Fruit fly (Drosophila melanogaster): ENCODE results near the gene CG32755.

The CG32755 gene

DNA sequence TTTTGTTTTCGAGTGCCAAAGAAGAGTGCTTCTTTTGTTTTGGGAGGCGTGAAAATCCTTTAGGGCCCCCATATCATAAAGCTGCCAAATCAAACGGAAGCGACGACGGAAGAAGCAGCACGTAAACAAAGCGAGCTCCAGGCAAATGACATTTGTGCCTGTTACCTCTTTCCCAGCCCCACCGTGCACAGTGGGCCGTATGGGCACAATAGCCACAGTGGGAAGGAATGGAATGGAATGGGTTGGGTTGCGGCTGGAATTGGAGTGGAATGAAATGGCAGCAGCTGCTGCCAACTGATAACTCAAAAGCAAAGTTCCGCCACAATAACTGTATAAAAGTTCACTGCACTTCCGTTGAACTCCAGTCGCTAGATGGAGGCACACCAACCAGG, 20.6 kb downstream of the CG32755 start (continued):
- no peak for TF ChIP-seq sr (GFP tag; IDR thresholded peaks at IDR 0.05)
- peak; percentile 58 for TF ChIP-seq Ets65A (GFP tag)
- TF ChIP-seq zfh2 (GFP tag; optimal IDR thresholded peaks at IDR 0.05), result no peak
- no peak for TF ChIP-seq fd64A (GFP tag; optimal IDR thresholded peaks at IDR 0.05)
- TF ChIP-seq CG13424 (tag; optimal IDR thresholded peaks at IDR 0.05), result no peak
- TF ChIP-seq twi (tag; optimal IDR thresholded peaks at IDR 0.05), result no peak
- TF ChIP-seq CG2116 (GFP tag; optimal IDR thresholded peaks at IDR 0.05), result no peak
- no peak for TF ChIP-seq dati (GFP tag; IDR thresholded peaks at IDR 0.05)
- TF ChIP-seq esg (GFP tag; conservative IDR thresholded peaks at IDR 0.05), result no peak
- TF ChIP-seq zen2 (GFP tag; IDR thresholded peaks at IDR 0.05; ENCODE audit: partially characterized antibody), result 0 out of 3 replicates have a peak, but pooled peaks have one; percentile 39
- no peak for TF ChIP-seq CG9727 (GFP tag; optimal IDR thresholded peaks at IDR 0.05)
- TF ChIP-seq MBD-R2 (GFP tag; IDR thresholded peaks at IDR 0.05), result no peak
- no peak for TF ChIP-seq CG15011 (GFP tag; optimal IDR thresholded peaks at IDR 0.05)
- TF ChIP-seq HmgZ (tag; optimal IDR thresholded peaks at IDR 0.05), result no peak
- TF ChIP-seq tio (GFP tag; optimal IDR thresholded peaks at IDR 0.05), result no peak
- TF ChIP-seq Med (GFP tag), result peak; percentile 56
- no peak for TF ChIP-seq Hand (GFP tag; optimal IDR thresholded peaks at IDR 0.05)

- TF ChIP-seq CG1024 (GFP tag; IDR thresholded peaks at IDR 0.05) (peak; percentile 50), gt (GFP tag; IDR thresholded peaks at IDR 0.05) (0 out of 2 replicates have a peak, but pooled peaks have one; percentile 25), fd3F (GFP tag; optimal IDR thresholded peaks at IDR 0.05) (no peak), tin (GFP tag; optimal IDR thresholded peaks at IDR 0.05) (peak; percentile 24), phol (tag; optimal IDR thresholded peaks at IDR 0.05) (peak; percentile 50), CG34376 (GFP tag; optimal IDR thresholded peaks at IDR 0.05) (no peak), CG14441 (GFP tag; IDR thresholded peaks at IDR 0.05) (peak; percentile 55; the same call in 1 of the 2 replicates), CG18011 (GFP tag; optimal IDR thresholded peaks at IDR 0.05) (no peak), CG17359 (tag; optimal IDR thresholded peaks at IDR 0.05) (peak; percentile 41), CG7987 (GFP tag; optimal IDR thresholded peaks at IDR 0.05) (no peak), CG12659 (GFP tag; optimal IDR thresholded peaks at IDR 0.05) (peak; percentile 14), Jarid2 (GFP tag; optimal IDR thresholded peaks at IDR 0.05) (peak; percentile 3), z (GFP tag; IDR thresholded peaks at IDR 0.05) (no peak), Poxn (GFP tag; IDR thresholded peaks at IDR 0.05) (no peak), CG4360 (GFP tag; IDR thresholded peaks at IDR 0.05) (peak; percentile 77), CG7357 (GFP tag; IDR thresholded peaks at IDR 0.05) (0 out of 3 replicates have a peak, but pooled peaks have one; percentile 20), chn (GFP tag; optimal IDR thresholded peaks at IDR 0.05) (peak; percentile 52), nmo (GFP tag; optimal IDR thresholded peaks at IDR 0.05) (peak; percentile 32), H2.0 (GFP tag; IDR thresholded peaks at IDR 0.05) (peak; percentile 28; the same call in 1 of the 2 replicates), dimm (GFP tag; IDR thresholded peaks at IDR 0.05) (peak; percentile 38; the same call in 1 of the 2 replicates), CG12391 (tag; optimal IDR thresholded peaks at IDR 0.05) (peak; percentile 20), otp (GFP tag; IDR thresholded peaks at IDR 0.05) (0 out of 3 replicates have a peak, but pooled peaks have one; percentile 49), nom (GFP tag; optimal IDR thresholded peaks at IDR 0.05) (peak; percentile 36), dmrt11E (tag; optimal IDR thresholded peaks at IDR 0.05) (peak; percentile 48), CG16815 (GFP tag; optimal IDR thresholded peaks at IDR 0.05) (peak; percentile 17), Ssrp (tag; optimal IDR thresholded peaks at IDR 0.05) (peak; percentile 17), nerfin-2 (GFP tag; IDR thresholded peaks at IDR 0.05; ENCODE audit: partially characterized antibody) (no peak), chif (GFP tag; optimal IDR thresholded peaks at IDR 0.05) (peak; percentile 5 to 55), sna (GFP tag; IDR thresholded peaks at IDR 0.05; ENCODE audit: partially characterized antibody) (no peak), prd (optimal IDR thresholded peaks at IDR 0.05) (no peak), prd (GFP tag; IDR thresholded peaks at IDR 0.05) (peak; percentile 63), unpg (GFP tag; optimal IDR thresholded peaks at IDR 0.05) (peak; percentile 46), CG17612 (GFP tag; IDR thresholded peaks at IDR 0.05) (no peak), Optix (GFP tag; IDR thresholded peaks at IDR 0.05) (peak; percentile 53; the same call in 2 of the 3 replicates)
Observed at dm6 chrX:5972030-5972429, 22.0 kb downstream of the CG32755 start.

All from whole organism, embryonic.